Worm (Caenorhabditis elegans) whole organism, late embryonic: Measurements from ENCODE around the gene Y37H2A.13.

Experiments used
- F13H6.1 ChIP-seq: sonication (generic microtip); optimal IDR thresholded peaks from 2 replicates; lab custom pipeline; 2016; ENCODE audit warnings: missing genetic modification characterization, missing compliant biosample characterization
- K09A11.1 ChIP-seq: sonication (generic microtip); optimal IDR thresholded peaks from 2 replicates; lab custom pipeline; 2017; ENCODE audit warnings: antibody characterized with exemption, mild to moderate bottlenecking, missing genetic modification characterization, missing compliant biosample characterization; ENCODE audit not compliant: insufficient read depth
- Y22D7AL.16 ChIP-seq: sonication (generic microtip); optimal IDR thresholded peaks from 2 replicates; lab custom pipeline; 2016; ENCODE audit warnings: missing genetic modification characterization, missing compliant biosample characterization
- ceh-18 ChIP-seq: sonication (generic microtip); optimal IDR thresholded peaks from 2 replicates; lab custom pipeline; 2016; ENCODE audit warnings: missing genetic modification characterization, missing compliant biosample characterization
- ceh-2 ChIP-seq: sonication (generic microtip); optimal IDR thresholded peaks from 2 replicates; lab custom pipeline; 2016; ENCODE audit warnings: missing genotype, missing genetic modification characterization, missing compliant biosample characterization
- ceh-22 ChIP-seq: sonication (generic microtip); optimal IDR thresholded peaks from 2 replicates; lab custom pipeline; 2017; ENCODE audit warnings: missing biosample characterization, missing genetic modification characterization
- ceh-24 ChIP-seq: sonication (generic microtip); optimal IDR thresholded peaks from 2 replicates; lab custom pipeline; 2016; ENCODE audit warnings: mild to moderate bottlenecking, missing genetic modification characterization, missing compliant biosample characterization
- ceh-34 ChIP-seq: sonication (generic microtip); optimal IDR thresholded peaks from 2 replicates; lab custom pipeline; 2016; ENCODE audit warnings: mild to moderate bottlenecking, missing genetic modification characterization, missing compliant biosample characterization
- ceh-45 ChIP-seq: fragments of 200-800 bp; sonication (Bioruptor generic); IDR thresholded peaks from 2 replicates; pipeline ENCODE4 v1.3.6; 2022; ENCODE audit warnings: missing genetic modification reagents, missing genetic modification characterization, missing compliant biosample characterization
- ceh-9 ChIP-seq: sonication (generic microtip); optimal IDR thresholded peaks from 2 replicates; lab custom pipeline; 2016; ENCODE audit warnings: mild to moderate bottlenecking, missing genetic modification characterization, inconsistent platforms, missing compliant biosample characterization
- che-1 ChIP-seq: sonication (generic microtip); optimal IDR thresholded peaks from 2 replicates; lab custom pipeline; 2016; ENCODE audit warnings: mild to moderate bottlenecking, missing genetic modification characterization, missing compliant biosample characterization
- dmd-4 ChIP-seq: sonication (generic microtip); optimal IDR thresholded peaks from 2 replicates; lab custom pipeline; 2016; ENCODE audit warnings: borderline replicate concordance, missing genetic modification characterization, missing compliant biosample characterization
- dve-1 ChIP-seq: sonication (generic microtip); optimal IDR thresholded peaks from 2 replicates; lab custom pipeline; 2017; ENCODE audit warnings: antibody characterized with exemption, mild to moderate bottlenecking, missing genetic modification characterization, missing compliant biosample characterization
- elt-2 ChIP-seq: sonication (generic microtip); optimal IDR thresholded peaks from 2 replicates; lab custom pipeline; 2016; ENCODE audit warnings: missing genetic modification reagents, missing genetic modification characterization, missing compliant biosample characterization
- elt-4 ChIP-seq: sonication (generic microtip); optimal IDR thresholded peaks from 2 replicates; lab custom pipeline; 2016; ENCODE audit warnings: missing genetic modification characterization, missing compliant biosample characterization
- ets-4 ChIP-seq: sonication (generic microtip); optimal IDR thresholded peaks from 2 replicates; lab custom pipeline; 2016; ENCODE audit warnings: missing genetic modification characterization, missing compliant biosample characterization
- fkh-10 ChIP-seq: fragments of 150-350 bp; optimal IDR thresholded peaks from 2 replicates; lab custom pipeline; 2014; ENCODE audit warnings: missing biosample characterization, missing genetic modification reagents, missing genetic modification characterization
- fkh-6 ChIP-seq: sonication (generic microtip); optimal IDR thresholded peaks from 2 replicates; lab custom pipeline; 2016; ENCODE audit warnings: missing genetic modification characterization, missing compliant biosample characterization
- hlh-30 ChIP-seq: sonication (generic microtip); optimal IDR thresholded peaks from 2 replicates; lab custom pipeline; 2017; ENCODE audit warnings: antibody characterized with exemption, missing genetic modification characterization, missing compliant biosample characterization; ENCODE audit not compliant: insufficient read depth
- hlh-6 ChIP-seq: sonication (generic microtip); optimal IDR thresholded peaks from 2 replicates; lab custom pipeline; 2016; ENCODE audit warnings: missing genotype, missing genetic modification characterization, missing compliant biosample characterization
- madf-2 ChIP-seq: sonication (generic microtip); optimal IDR thresholded peaks from 2 replicates; lab custom pipeline; 2017; ENCODE audit warnings: missing genetic modification characterization, missing compliant biosample characterization
- mec-3 ChIP-seq: sonication (generic microtip); optimal IDR thresholded peaks from 2 replicates; lab custom pipeline; 2016; ENCODE audit warnings: borderline replicate concordance, missing genetic modification characterization, missing compliant biosample characterization
- nhr-232 ChIP-seq: sonication (generic microtip); optimal IDR thresholded peaks from 2 replicates; lab custom pipeline; 2016; ENCODE audit warnings: missing genetic modification characterization, missing compliant biosample characterization
- odd-2 ChIP-seq: sonication (generic microtip); optimal IDR thresholded peaks from 2 replicates; lab custom pipeline; 2017; ENCODE audit warnings: antibody characterized with exemption, mild to moderate bottlenecking, missing genetic modification characterization, missing compliant biosample characterization
- pag-3 ChIP-seq: sonication (generic microtip); optimal IDR thresholded peaks from 2 replicates; lab custom pipeline; 2016; ENCODE audit warnings: missing compliant biosample characterization, missing genetic modification characterization, borderline replicate concordance
- pat-9 ChIP-seq: fragments of 200-800 bp; sonication (Bioruptor generic); optimal IDR thresholded peaks from 2 replicates; lab custom pipeline; 2018; ENCODE audit warnings: mild to moderate bottlenecking, missing genetic modification characterization, moderate library complexity, missing compliant biosample characterization
- pax-1 ChIP-seq: fragments of 150-350 bp; optimal IDR thresholded peaks from 2 replicates; lab custom pipeline; 2014; ENCODE audit warnings: missing biosample characterization, missing genetic modification characterization
- pha-2 ChIP-seq: sonication (generic microtip); optimal IDR thresholded peaks from 2 replicates; lab custom pipeline; 2017; ENCODE audit warnings: mild to moderate bottlenecking, missing genetic modification characterization, missing compliant biosample characterization
- pros-1 ChIP-seq: fragments of 150-350 bp; optimal IDR thresholded peaks from 2 replicates; lab custom pipeline; 2014; ENCODE audit warnings: missing biosample characterization, missing genetic modification reagents, missing genetic modification characterization
- ref-2 ChIP-seq: sonication (generic microtip); optimal IDR thresholded peaks from 2 replicates; lab custom pipeline; 2016; ENCODE audit warnings: missing genetic modification characterization, missing compliant biosample characterization
- syd-9 ChIP-seq: sonication (generic microtip); optimal IDR thresholded peaks from 2 replicates; lab custom pipeline; 2016; ENCODE audit warnings: mild to moderate bottlenecking, missing genetic modification characterization, moderate library complexity, missing compliant biosample characterization
- ttx-3 ChIP-seq: sonication (generic microtip); optimal IDR thresholded peaks from 2 replicates; lab custom pipeline; 2016; ENCODE audit warnings: missing genetic modification reagents, missing genetic modification characterization, missing compliant biosample characterization
- unc-3 ChIP-seq, 2 experiments: fragments of 200-800 bp in 1 of 2; sonication (Bioruptor generic) in 1 of 2; sonication (generic microtip) in 1 of 2; conservative IDR thresholded peaks in 1 of 2; optimal IDR thresholded peaks in 1 of 2; 2 replicates each; pipeline versions ENCODE4 v1.3.6 to Lab custom; 2016 to 2022; ENCODE audit warnings: missing compliant biosample characterization in 2 of 2, missing genetic modification characterization in 2 of 2, missing genetic modification reagents in 1 of 2
- unc-42 ChIP-seq: sonication (generic microtip); optimal IDR thresholded peaks from 2 replicates; lab custom pipeline; 2016; ENCODE audit warnings: missing genotype, missing genetic modification characterization, missing compliant biosample characterization
- unc-86 ChIP-seq: sonication (generic microtip); optimal IDR thresholded peaks from 2 replicates; lab custom pipeline; 2016; ENCODE audit warnings: missing genetic modification characterization, missing compliant biosample characterization
- ztf-16 ChIP-seq: sonication (generic microtip); optimal IDR thresholded peaks from 2 replicates; lab custom pipeline; 2017; ENCODE audit warnings: missing genetic modification characterization, missing compliant biosample characterization

Gene Y37H2A.13

ce11 chrV:18134378-18134777 lies 8.3 kb upstream of the Y37H2A.13 start, which contains the start of gene Y37H2A.7:
TSS of gene Y37H2A.7 (minus strand) at chrV:18134478.
- TF ChIP-seq nhr-232 (tag; lab: Kevin White, UChicago): no peak
- TF ChIP-seq K09A11.1 (tag; lab: Kevin White, UChicago): no peak
- TF ChIP-seq fkh-10 (GFP tag; lab: Kevin White, UChicago): no peak
- no peak for TF ChIP-seq ttx-3 (tag; lab: Kevin White, UChicago)
- no peak for TF ChIP-seq ceh-22 (tag; lab: Kevin White, UChicago)
- no peak for TF ChIP-seq pag-3 (tag; lab: Kevin White, UChicago)
- no peak for TF ChIP-seq pax-1 (tag; lab: Kevin White, UChicago)
- TF ChIP-seq ceh-18 (tag; lab: Kevin White, UChicago): no peak
- no peak for TF ChIP-seq unc-86 (tag; lab: Kevin White, UChicago)
- no peak for TF ChIP-seq hlh-6 (tag; lab: Kevin White, UChicago)
- TF ChIP-seq elt-2 (tag; lab: Kevin White, UChicago): no peak
- no peak for TF ChIP-seq elt-4 (tag; lab: Kevin White, UChicago)
- no peak for TF ChIP-seq F13H6.1
- no peak for TF ChIP-seq ets-4 (tag; lab: Kevin White, UChicago)
- TF ChIP-seq ref-2 (tag; lab: Kevin White, UChicago): no peak

- TF ChIP-seq pha-2 (tag; lab: Kevin White, UChicago): no peak
- TF ChIP-seq syd-9 (tag; lab: Kevin White, UChicago): no peak
- no peak for TF ChIP-seq unc-42 (tag; lab: Kevin White, UChicago)
- TF ChIP-seq unc-3 (GFP tag; conservative IDR thresholded peaks at IDR 0.05; lab: Robert Waterston, UW): no peak
- TF ChIP-seq unc-3 (tag; optimal IDR thresholded peaks at IDR 0.05; lab: Kevin White, UChicago): no peak
- no peak for TF ChIP-seq madf-2 (tag; lab: Kevin White, UChicago)
- no peak for TF ChIP-seq pag-3 (tag; lab: Kevin White, UChicago)
- TF ChIP-seq Y22D7AL.16 (tag; lab: Kevin White, UChicago): no peak
- TF ChIP-seq ttx-3 (tag; lab: Kevin White, UChicago): no peak
- TF ChIP-seq ref-2 (tag; lab: Kevin White, UChicago): no peak
- TF ChIP-seq mec-3: no peak
- no peak for TF ChIP-seq ceh-2
- TF ChIP-seq fkh-6: no peak
- no peak for TF ChIP-seq odd-2 (tag; lab: Kevin White, UChicago)
- TF ChIP-seq, all 69 proteins: peak for 0
Observed at ce11 chrV:18137679-18138078, 5.0 kb upstream of the Y37H2A.13 start.

DNA sequence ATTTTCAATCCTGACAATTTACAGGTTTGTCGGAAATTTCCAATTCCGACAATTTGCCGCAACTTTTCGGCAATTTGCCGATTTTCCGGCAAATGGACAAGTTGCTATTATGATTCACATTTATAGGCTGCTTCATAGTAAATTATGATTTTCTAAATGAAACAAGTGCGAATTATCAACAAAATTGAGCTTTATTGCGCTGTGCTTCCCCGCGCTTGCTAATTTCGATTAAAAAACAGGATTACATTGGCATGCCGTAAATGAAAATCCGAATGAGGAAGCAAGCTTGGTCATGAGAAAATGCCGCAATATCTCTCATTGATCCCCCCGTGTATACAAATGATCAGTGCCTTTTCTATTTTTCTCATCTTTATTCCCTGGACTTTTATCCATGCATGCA lies 4.0 kb upstream of the Y37H2A.13 start, which contains the start of gene Y37H2A.10:
TSS of gene Y37H2A.10 (plus strand) at position 301 of the 400 bp plus-strand sequence.
- TF ChIP-seq pros-1 (tag; lab: Kevin White, UChicago) (no peak), che-1 (tag; lab: Kevin White, UChicago) (no peak), nhr-232 (tag; lab: Kevin White, UChicago) (no peak), ceh-9 (tag; lab: Kevin White, UChicago) (no peak), elt-4 (tag; lab: Kevin White, UChicago) (no peak), ceh-24 (tag; lab: Kevin White, UChicago) (no peak), ceh-34 (tag; lab: Kevin White, UChicago) (no peak), pat-9 (tag; lab: Kevin White, UChicago) (no peak), ztf-16 (no peak), madf-2 (tag; lab: Kevin White, UChicago) (no peak), F13H6.1 (no peak), pha-2 (tag; lab: Kevin White, UChicago) (no peak)

- no peak for TF ChIP-seq nhr-232 (tag; lab: Kevin White, UChicago)
- TF ChIP-seq ttx-3 (tag; lab: Kevin White, UChicago): no peak
- TF ChIP-seq pag-3 (tag; lab: Kevin White, UChicago): no peak
- TF ChIP-seq ceh-45: no peak
- no peak for TF ChIP-seq hlh-30 (tag; lab: Kevin White, UChicago)
- no peak for TF ChIP-seq dve-1 (tag; lab: Kevin White, UChicago)
- TF ChIP-seq dmd-4 (tag; lab: Kevin White, UChicago): no peak
Observed at ce11 chrV:18141161-18141560, 1.5 kb upstream of the Y37H2A.13 start, which contains the start of gene Y37H2A.11. TSS of gene Y37H2A.11 (plus strand) at chrV:18141461.
